Fruit fly (Drosophila melanogaster) whole organism, prepupa: ENCODE data around the gene Polr2H.
A peak's percentile ranks its signal among the peaks of the same experiment; 100 is the strongest.

Experiments
- CG6163 ChIP-seq: fragments of 200-800 bp; sonication (Bioruptor generic); IDR thresholded peaks from 3 replicates; pipeline ENCODE4 v1.3.6; 2022; ENCODE audit warnings: missing biosample characterization, missing genetic modification characterization
- CG6792 ChIP-seq: fragments of 200-800 bp; sonication (Bioruptor generic); optimal IDR thresholded peaks from 3 replicates; lab custom pipeline; 2016; ENCODE audit warnings: missing biosample characterization, missing genetic modification characterization
- CG6854 ChIP-seq: fragments of 200-800 bp; sonication (Bioruptor generic); optimal IDR thresholded peaks from 2 replicates; lab custom pipeline; 2017; ENCODE audit warnings: missing biosample characterization, mild to moderate bottlenecking, missing genetic modification characterization
- CG8632 ChIP-seq: fragments of 200-800 bp; sonication (Bioruptor generic); optimal IDR thresholded peaks from 3 replicates; lab custom pipeline; 2016; ENCODE audit warnings: missing biosample characterization, missing genetic modification characterization
- Lpt ChIP-seq: fragments of 200-800 bp; sonication (Bioruptor generic); optimal IDR thresholded peaks from 3 replicates; lab custom pipeline; 2016; ENCODE audit warnings: missing biosample characterization, missing genetic modification characterization
- Smox ChIP-seq: fragments of 200-800 bp; sonication (Bioruptor generic); optimal IDR thresholded peaks from 3 replicates; lab custom pipeline; 2016; ENCODE audit warnings: missing biosample characterization, missing genetic modification characterization
- Sox102F ChIP-seq: fragments of 200-800 bp; sonication (Bioruptor generic); optimal IDR thresholded peaks from 2 replicates; lab custom pipeline; 2016; ENCODE audit warnings: missing biosample characterization, mild to moderate bottlenecking, missing genetic modification characterization
- Sox14 ChIP-seq: fragments of 200-800 bp; sonication (Bioruptor generic); optimal IDR thresholded peaks from 3 replicates; lab custom pipeline; 2016; ENCODE audit warnings: missing biosample characterization, missing genetic modification characterization
- acj6 ChIP-seq: fragments of 200-800 bp; sonication (Bioruptor generic); optimal IDR thresholded peaks from 3 replicates; lab custom pipeline; 2016; ENCODE audit warnings: missing biosample characterization, missing genetic modification characterization
- fd85E ChIP-seq: fragments of 200-800 bp; sonication (Bioruptor generic); optimal IDR thresholded peaks from 3 replicates; lab custom pipeline; 2016; ENCODE audit warnings: missing biosample characterization, missing genetic modification characterization

- no peak for TF ChIP-seq CG6854
- TF ChIP-seq CG6163 (GFP tag; lab: Robert Waterston, UW) = no peak
- no peak for TF ChIP-seq fd85E (GFP tag; lab: Kevin White, UChicago)
- no peak for TF ChIP-seq Lpt (GFP tag; lab: Kevin White, UChicago)
- TF ChIP-seq Sox102F (GFP tag; lab: Kevin White, UChicago) = peak; percentile 16
- peak; percentile 36 for TF ChIP-seq Sox14 (GFP tag; lab: Kevin White, UChicago)
- peak; percentile 18 for TF ChIP-seq CG8632 (GFP tag; lab: Kevin White, UChicago)
- TF ChIP-seq Smox (GFP tag; lab: Kevin White, UChicago) = peak; percentile 6
- no peak for TF ChIP-seq CG6792 (GFP tag; lab: Kevin White, UChicago)
- peak; percentile 49 for TF ChIP-seq acj6 (GFP tag; lab: Kevin White, UChicago)
These were observed 7.9 kb upstream of the Polr2H start for dm6 chr3L:21720869-21721268.
